Fruit fly (Drosophila melanogaster) whole organism: ENCODE results near the gene Golgin84.

Experiments used
- CG8478 ChIP-seq: fragments of >200 bp; optimal IDR thresholded peaks from 2 replicates; lab custom pipeline; 2018; ENCODE audit warnings: inconsistent platforms
- Dll ChIP-seq: fragments of >200 bp; optimal IDR thresholded peaks from 2 replicates; lab custom pipeline; 2017
- EcR ChIP-seq, 2 experiments: fragments of >200 bp; optimal IDR thresholded peaks; 2 replicates each; lab custom pipeline; 2017; ENCODE audit warnings: missing biosample characterization in 2 of 2, missing genetic modification characterization in 2 of 2, missing genetic modification reagents in 2 of 2
- pan ChIP-seq: fragments of >200 bp; optimal IDR thresholded peaks from 2 replicates; lab custom pipeline; 2017
- psq ChIP-seq: fragments of >200 bp; optimal IDR thresholded peaks from 2 replicates; lab custom pipeline; 2017
- usp ChIP-seq: fragments of >200 bp; optimal IDR thresholded peaks from 2 replicates; lab custom pipeline; 2017; ENCODE audit warnings: missing biosample characterization, missing genetic modification characterization, mixed read lengths

DNA sequence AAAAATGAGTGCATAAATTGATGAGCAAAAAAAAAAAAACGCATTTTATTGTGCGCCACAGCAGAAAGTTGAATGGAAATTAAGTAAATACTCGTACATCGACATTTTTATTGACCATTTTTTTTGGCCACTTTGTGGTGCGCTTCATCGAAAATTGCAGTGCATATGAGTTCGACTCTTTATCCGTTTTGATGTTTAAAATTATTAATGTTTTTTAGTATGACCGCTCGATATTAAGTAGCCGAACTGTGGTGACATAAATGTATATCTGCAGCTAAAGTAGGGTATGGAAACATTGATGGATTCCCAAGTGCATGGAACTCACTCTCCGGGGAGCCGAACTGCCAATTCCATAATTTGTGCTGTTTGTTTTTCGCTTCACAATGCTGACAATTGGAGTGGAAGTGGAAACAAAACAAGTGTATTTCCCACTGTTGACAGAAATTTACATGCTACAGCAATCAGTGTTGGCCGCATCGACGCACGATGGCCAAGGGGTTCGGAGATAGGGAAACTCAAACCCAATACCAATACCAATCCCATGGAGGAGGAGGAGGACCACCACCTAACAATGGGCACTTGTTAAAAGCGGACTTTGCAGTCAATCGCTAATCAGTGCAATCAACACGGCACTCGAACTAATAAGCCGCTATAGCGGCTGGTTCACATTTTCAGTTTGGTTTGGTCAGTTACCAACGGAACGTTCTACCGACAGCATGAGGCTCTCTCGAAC, 34.6 kb upstream of the Golgin84 start, which contains the start of gene CG13616:
- no peak for TF ChIP-seq CG8478
- no peak for TF ChIP-seq psq (lab: Kevin White, UChicago)
- TF ChIP-seq EcR (GFP tag; optimal IDR thresholded peaks at IDR 0.05; lab: Kevin White, UChicago) = no peak
- no peak for TF ChIP-seq Dll (lab: Kevin White, UChicago)
- TF ChIP-seq pan (lab: Kevin White, UChicago) = no peak
- TF ChIP-seq usp (GFP tag; lab: Kevin White, UChicago) = no peak
